Fruit fly (Drosophila melanogaster) whole organism, embryonic: ENCODE results near the gene CG32106.

Source experiments
- Abd-B ChIP-seq: fragments of 200-800 bp; sonication (Bioruptor generic); optimal IDR thresholded peaks from 2 replicates; lab custom pipeline; 2018; ENCODE audit warnings: missing biosample characterization, mild to moderate bottlenecking, missing genetic modification characterization, moderate library complexity
- Ada2b ChIP-seq: fragments of 200-800 bp; sonication (Bioruptor generic); IDR thresholded peaks from 2 replicates; pipeline ENCODE4 v1.3.6; 2022; ENCODE audit warnings: missing biosample characterization, missing genetic modification characterization
- Adf1 ChIP-seq: fragments of 200-800 bp; sonication (Bioruptor generic); IDR thresholded peaks from 2 replicates; pipeline ENCODE4 v1.3.6; 2022; ENCODE audit warnings: missing biosample characterization, missing genetic modification characterization
- Antp ChIP-seq: fragments of 200-800 bp; sonication (Bioruptor generic); optimal IDR thresholded peaks from 3 replicates; lab custom pipeline; 2016; ENCODE audit warnings: missing biosample characterization, missing genetic modification characterization
- Awh ChIP-seq: fragments of 200-800 bp; sonication (Bioruptor generic); IDR thresholded peaks from 2 replicates; pipeline ENCODE4, ENCODE4 v1.3.6; 2022; ENCODE audit warnings: missing biosample characterization, missing genetic modification characterization
- Bgb ChIP-seq: fragments of 200-800 bp; sonication (Bioruptor generic); IDR thresholded peaks from 2 replicates; pipeline ENCODE4 v1.3.6; 2022; ENCODE audit warnings: missing biosample characterization, missing genetic modification characterization; ENCODE audit not compliant: partially characterized antibody
- CG11093 ChIP-seq: fragments of 200-800 bp; sonication (Bioruptor generic); IDR thresholded peaks from 3 replicates; pipeline ENCODE4 v1.3.6; 2022; ENCODE audit warnings: missing biosample characterization, missing genetic modification characterization
- CG11723 ChIP-seq: fragments of 200-800 bp; sonication (Bioruptor generic); optimal IDR thresholded peaks from 2 replicates; lab custom pipeline; 2017; ENCODE audit warnings: missing biosample characterization, mild to moderate bottlenecking, missing genetic modification characterization
- CG12104 ChIP-seq: fragments of 200-800 bp; sonication (Bioruptor generic); optimal IDR thresholded peaks from 3 replicates; lab custom pipeline; 2016; ENCODE audit warnings: missing biosample characterization, missing genetic modification characterization
- CG13296 ChIP-seq: fragments of 200-800 bp; sonication (Bioruptor generic); optimal IDR thresholded peaks from 3 replicates; lab custom pipeline; 2018; ENCODE audit warnings: missing biosample characterization, mild to moderate bottlenecking, missing genetic modification characterization
- CG14441 ChIP-seq: fragments of 200-800 bp; sonication (Bioruptor generic); IDR thresholded peaks from 2 replicates; pipeline ENCODE4 v1.3.6; 2022; ENCODE audit warnings: missing biosample characterization, missing genetic modification characterization
- CG1529 ChIP-seq: fragments of 200-800 bp; sonication (Bioruptor generic); optimal IDR thresholded peaks from 3 replicates; lab custom pipeline; 2018; ENCODE audit warnings: missing biosample characterization, missing genetic modification characterization
- CG18764 ChIP-seq: fragments of 200-800 bp; sonication (Bioruptor generic); optimal IDR thresholded peaks from 3 replicates; lab custom pipeline; 2016; ENCODE audit warnings: missing biosample characterization, missing genetic modification characterization
- CG31365 ChIP-seq: fragments of 200-800 bp; sonication (Bioruptor generic); optimal IDR thresholded peaks from 2 replicates; lab custom pipeline; 2018; ENCODE audit warnings: missing biosample characterization, mild to moderate bottlenecking, missing genetic modification characterization
- CG32532 ChIP-seq: fragments of 200-800 bp; sonication (Bioruptor generic); IDR thresholded peaks from 2 replicates; pipeline ENCODE4 v1.3.6; 2022; ENCODE audit warnings: missing biosample characterization, missing genetic modification characterization
- CG5180 ChIP-seq: fragments of 200-800 bp; sonication (Bioruptor generic); optimal IDR thresholded peaks from 3 replicates; lab custom pipeline; 2017; ENCODE audit warnings: missing biosample characterization, missing genetic modification characterization, mild to moderate bottlenecking, moderate library complexity, missing genetic modification reagents
- CG5953 ChIP-seq: fragments of 200-800 bp; sonication (Bioruptor generic); IDR thresholded peaks from 2 replicates; pipeline ENCODE4 v1.3.6; 2022; ENCODE audit warnings: missing biosample characterization, missing genetic modification characterization
- CG8765 ChIP-seq: fragments of 200-800 bp; sonication (Bioruptor generic); IDR thresholded peaks from 2 replicates; pipeline ENCODE4 v1.3.6; 2022; ENCODE audit warnings: missing biosample characterization, missing genetic modification characterization
- CG9727 ChIP-seq: fragments of 200-800 bp; sonication (Bioruptor generic); optimal IDR thresholded peaks from 3 replicates; lab custom pipeline; 2017; ENCODE audit warnings: missing biosample characterization, mild to moderate bottlenecking, missing genetic modification characterization
- CoRest ChIP-seq: fragments of 200-800 bp; sonication (Bioruptor generic); optimal IDR thresholded peaks from 3 replicates; lab custom pipeline; 2018; ENCODE audit warnings: missing biosample characterization, mild to moderate bottlenecking, missing genetic modification characterization, moderate library complexity
- CrebB ChIP-seq: fragments of 200-800 bp; sonication (Bioruptor generic); optimal IDR thresholded peaks from 3 replicates; lab custom pipeline; 2018; ENCODE audit warnings: missing biosample characterization, mild to moderate bottlenecking, missing genetic modification characterization
- D19A ChIP-seq: fragments of 200-800 bp; optimal IDR thresholded peaks from 3 replicates; lab custom pipeline; 2019; ENCODE audit warnings: missing biosample characterization, mild to moderate bottlenecking, missing genetic modification characterization, moderate library complexity
- D19B ChIP-seq: fragments of 200-800 bp; sonication (Bioruptor generic); optimal IDR thresholded peaks from 2 replicates; lab custom pipeline; 2017; ENCODE audit warnings: missing biosample characterization, mild to moderate bottlenecking, missing genetic modification characterization
- Dad ChIP-seq: fragments of 200-800 bp; sonication (Bioruptor generic); optimal IDR thresholded peaks from 3 replicates; lab custom pipeline; 2016; ENCODE audit warnings: missing biosample characterization, missing genetic modification characterization
- Dp ChIP-seq: fragments of 200-800 bp; sonication (Bioruptor generic); optimal IDR thresholded peaks from 2 replicates; lab custom pipeline; 2018; ENCODE audit warnings: missing biosample characterization, mild to moderate bottlenecking, missing genetic modification characterization, moderate library complexity
- Elba2 ChIP-seq: fragments of 200-800 bp; sonication (Bioruptor generic); optimal IDR thresholded peaks from 3 replicates; lab custom pipeline; 2016; ENCODE audit warnings: missing biosample characterization, missing genetic modification characterization
- Hand ChIP-seq: fragments of 200-800 bp; sonication (Bioruptor generic); optimal IDR thresholded peaks from 2 replicates; lab custom pipeline; 2017; ENCODE audit warnings: mild to moderate bottlenecking, missing biosample characterization, missing genetic modification reagents, missing genetic modification characterization
- MESR4 ChIP-seq: fragments of 200-800 bp; sonication (Bioruptor generic); optimal IDR thresholded peaks from 2 replicates; lab custom pipeline; 2018; ENCODE audit warnings: missing biosample characterization, mild to moderate bottlenecking, missing genetic modification characterization, moderate library complexity
- NFAT ChIP-seq: fragments of 200-800 bp; sonication (Bioruptor generic); IDR thresholded peaks from 2 replicates; pipeline ENCODE4 v1.3.6; 2022; ENCODE audit warnings: missing biosample characterization, missing genetic modification characterization
- Nf-YA ChIP-seq: fragments of 200-800 bp; sonication (Bioruptor generic); IDR thresholded peaks from 2 replicates; pipeline ENCODE4 v1.3.6; 2022; ENCODE audit warnings: missing biosample characterization, missing genetic modification characterization
- Oaz ChIP-seq: fragments of 200-800 bp; sonication (Bioruptor generic); IDR thresholded peaks from 2 replicates; pipeline ENCODE4 v1.3.6; 2022; ENCODE audit warnings: missing biosample characterization, missing genetic modification characterization
- Oli ChIP-seq: fragments of 200-800 bp; sonication (Bioruptor generic); optimal IDR thresholded peaks from 2 replicates; lab custom pipeline; 2018; ENCODE audit warnings: missing biosample characterization, mild to moderate bottlenecking, missing genetic modification characterization, moderate library complexity
- Opbp ChIP-seq: fragments of 200-800 bp; sonication (Bioruptor generic); IDR thresholded peaks from 3 replicates; pipeline ENCODE4 v1.3.6; 2022; ENCODE audit warnings: missing biosample characterization, missing genetic modification characterization; ENCODE audit not compliant: partially characterized antibody
- Scr ChIP-seq: fragments of 200-800 bp; sonication (Bioruptor generic); IDR thresholded peaks from 2 replicates; pipeline ENCODE4 v1.3.6; 2022; ENCODE audit warnings: missing biosample characterization, missing genetic modification characterization; ENCODE audit not compliant: partially characterized antibody
- Side ChIP-seq: fragments of 200-800 bp; sonication (Bioruptor generic); optimal IDR thresholded peaks from 2 replicates; lab custom pipeline; 2016; ENCODE audit warnings: missing biosample characterization, missing genetic modification characterization
- TFAM ChIP-seq: fragments of 200-800 bp; sonication (Bioruptor generic); optimal IDR thresholded peaks from 2 replicates; lab custom pipeline; 2017; ENCODE audit warnings: missing biosample characterization, missing genetic modification characterization, inconsistent platforms
- Taf1 ChIP-seq: fragments of 200-800 bp; sonication (Bioruptor generic); IDR thresholded peaks from 2 replicates; pipeline ENCODE4 v1.3.6; 2022; ENCODE audit warnings: missing biosample characterization, missing genetic modification characterization
- chm ChIP-seq: fragments of 200-800 bp; sonication (Bioruptor generic); IDR thresholded peaks from 2 replicates; pipeline ENCODE4 v1.3.6; 2022; ENCODE audit warnings: missing biosample characterization, missing genetic modification characterization
- gsb-n ChIP-seq: fragments of 200-800 bp; sonication (Bioruptor generic); optimal IDR thresholded peaks from 3 replicates; lab custom pipeline; 2018; ENCODE audit warnings: missing biosample characterization, mild to moderate bottlenecking, missing genetic modification characterization
- jing ChIP-seq: fragments of 200-800 bp; sonication (Bioruptor generic); optimal IDR thresholded peaks from 2 replicates; lab custom pipeline; 2018; ENCODE audit warnings: missing biosample characterization, mild to moderate bottlenecking, missing genetic modification characterization
- jumu ChIP-seq: fragments of 200-800 bp; sonication (Bioruptor generic); optimal IDR thresholded peaks from 3 replicates; lab custom pipeline; 2016; ENCODE audit warnings: missing biosample characterization, missing genetic modification characterization
- klu ChIP-seq: fragments of 200-800 bp; sonication (Bioruptor generic); IDR thresholded peaks from 2 replicates; pipeline ENCODE4 v1.3.6; 2022; ENCODE audit warnings: missing biosample characterization, missing genetic modification characterization
- lab ChIP-seq: fragments of 200-800 bp; sonication (Bioruptor generic); optimal IDR thresholded peaks from 3 replicates; lab custom pipeline; 2017; ENCODE audit warnings: missing biosample characterization, missing genetic modification characterization, mild to moderate bottlenecking, moderate library complexity, missing genetic modification reagents
- lmd ChIP-seq: fragments of 200-800 bp; sonication (Bioruptor generic); IDR thresholded peaks from 2 replicates; pipeline ENCODE4 v1.3.6; 2022; ENCODE audit warnings: missing biosample characterization, missing genetic modification characterization
- maf-S ChIP-seq: fragments of 200-800 bp; sonication (Bioruptor generic); optimal IDR thresholded peaks from 2 replicates; lab custom pipeline; 2016; ENCODE audit warnings: missing biosample characterization, missing genetic modification characterization
- oc ChIP-seq: fragments of 200-800 bp; sonication (Bioruptor generic); optimal IDR thresholded peaks from 2 replicates; lab custom pipeline; 2018; ENCODE audit warnings: missing biosample characterization, mild to moderate bottlenecking, missing genetic modification characterization, moderate library complexity
- sc ChIP-seq, 3 experiments: fragments of >200 bp in 2 of 3; fragments of 200-800 bp in 1 of 3; sonication (Bioruptor generic) in 1 of 3; optimal IDR thresholded peaks; 2 replicates in 2 of 3; 3 replicates in 1 of 3; lab custom pipeline; 2017; ENCODE audit warnings: mild to moderate bottlenecking in 1 of 3, missing biosample characterization in 1 of 3, missing genetic modification characterization in 1 of 3, missing genetic modification reagents in 1 of 3
- stc ChIP-seq: fragments of 200-800 bp; sonication (Bioruptor generic); IDR thresholded peaks from 2 replicates; pipeline ENCODE4 v1.3.6; 2022; ENCODE audit warnings: missing biosample characterization, missing genetic modification characterization
- trem ChIP-seq: fragments of 200-800 bp; optimal IDR thresholded peaks from 3 replicates; lab custom pipeline; 2019; ENCODE audit warnings: missing biosample characterization, mild to moderate bottlenecking, missing genetic modification characterization, moderate library complexity
- trh ChIP-seq: fragments of 200-800 bp; sonication (Bioruptor generic); optimal IDR thresholded peaks from 2 replicates; lab custom pipeline; 2016; ENCODE audit warnings: missing biosample characterization, missing genetic modification characterization
- z ChIP-seq: fragments of 200-800 bp; sonication (Bioruptor generic); IDR thresholded peaks from 3 replicates; pipeline ENCODE4 v1.3.6; 2022; ENCODE audit warnings: missing biosample characterization, missing genetic modification characterization

CG32106 gene

dm6 chr3L:12792933-12793448 is 14.5 kb upstream of the CG32106 start (continued):
- TF ChIP-seq CG31365 (tag; lab: Kevin White, UChicago) (no peak), CG32532 (GFP tag; lab: Robert Waterston, UW) (peak; percentile 62), NFAT (GFP tag; lab: Robert Waterston, UW) (no peak), Taf1 (GFP tag; lab: Robert Waterston, UW) (no peak), z (no peak), D19B (no peak), Oli (tag; lab: Kevin White, UChicago) (peak; percentile 59), klu (GFP tag; lab: Robert Waterston, UW) (no peak), oc (tag; lab: Kevin White, UChicago) (peak; percentile 52), CG1529 (GFP tag; lab: Kevin White, UChicago) (peak; percentile 15), CG5953 (GFP tag; lab: Robert Waterston, UW) (no peak), Dp (GFP tag; lab: Kevin White, UChicago) (no peak), CG11723 (GFP tag; lab: Kevin White, UChicago) (no peak), lab (GFP tag; lab: Kevin White, UChicago) (peak; percentile 66), CG12104 (GFP tag; lab: Kevin White, UChicago) (peak; percentile 17), D19A (tag; lab: Kevin White, UChicago) (peak; percentile 62), Awh (peak; percentile 55; the same call in 1 of the 2 replicates), CG9727 (GFP tag; lab: Kevin White, UChicago) (peak; percentile 52), jing (no peak), chm (GFP tag; lab: Robert Waterston, UW) (no peak), CG8765 (no peak), stc (GFP tag; lab: Robert Waterston, UW) (no peak), Adf1 (GFP tag; lab: Robert Waterston, UW) (no peak; the same call in 1 of the 2 replicates), Ada2b (no peak; the same call in none of the 2 replicates), CrebB (tag; lab: Kevin White, UChicago) (peak; percentile 58), trem (tag; lab: Kevin White, UChicago) (peak; percentile 64), Bgb (GFP tag; lab: Robert Waterston, UW) (no peak), TFAM (GFP tag; lab: Kevin White, UChicago) (no peak), lmd (GFP tag; lab: Robert Waterston, UW) (peak; percentile 64; the same call in 1 of the 2 replicates), CoRest (tag; lab: Kevin White, UChicago) (peak; percentile 80), CG5180 (no peak), Abd-B (GFP tag; lab: Kevin White, UChicago) (peak; percentile 29), CG11093 (GFP tag; lab: Robert Waterston, UW) (no peak), Hand (GFP tag; lab: Kevin White, UChicago) (no peak), MESR4 (GFP tag; lab: Kevin White, UChicago) (no peak), sc (optimal IDR thresholded peaks at IDR 0.05; lab: Kevin White, UChicago) (no peak), sc (GFP tag; optimal IDR thresholded peaks at IDR 0.05; lab: Kevin White, UChicago) (no peak), Dad (no peak), Opbp (no peak), Side (GFP tag; lab: Kevin White, UChicago) (no peak), maf-S (no peak), Antp (no peak), jumu (GFP tag; lab: Kevin White, UChicago) (no peak), trh (GFP tag; lab: Kevin White, UChicago) (no peak), Elba2 (GFP tag; lab: Kevin White, UChicago) (no peak), Nf-YA (GFP tag; lab: Robert Waterston, UW) (no peak), CG13296 (GFP tag; lab: Kevin White, UChicago) (peak; percentile 75), Oaz (GFP tag; lab: Robert Waterston, UW) (no peak), CG14441 (GFP tag; lab: Robert Waterston, UW) (0 out of 2 replicates have a peak, but pooled peaks have one; percentile 32), CG18764 (GFP tag; lab: Kevin White, UChicago) (no peak), Scr (GFP tag; lab: Robert Waterston, UW) (no peak), gsb-n (tag; lab: Kevin White, UChicago) (peak; percentile 40)
